Fruit fly (Drosophila melanogaster): Measurements from ENCODE around the gene eIF4E1.

DNA sequence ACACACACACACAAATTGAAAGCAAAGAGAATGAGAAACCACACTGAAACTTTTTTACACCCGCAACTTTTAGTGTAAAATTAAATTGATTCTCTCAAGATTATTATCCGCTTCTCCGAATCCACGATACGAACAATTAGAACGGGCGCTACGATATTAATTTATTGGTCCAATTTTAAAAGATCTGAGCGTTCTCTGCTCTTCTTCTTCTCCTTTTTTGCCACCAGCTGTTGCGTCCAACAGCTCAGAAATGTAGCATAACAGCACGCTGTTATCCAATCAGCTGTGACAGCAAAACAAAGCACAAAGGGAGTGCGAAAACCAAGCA, 43.6 kb downstream of the eIF4E1 start, which contains the start of the genes UGP and Svip:
- TF ChIP-seq CG4282 (GFP tag; optimal IDR thresholded peaks at IDR 0.05) (peak; percentile 27), CG1024 (GFP tag; IDR thresholded peaks at IDR 0.05) (no peak), CG31365 (tag; optimal IDR thresholded peaks at IDR 0.05) (no peak), maf-S (GFP tag; optimal IDR thresholded peaks at IDR 0.05) (no peak), CG13775 (GFP tag; optimal IDR thresholded peaks at IDR 0.05) (no peak), CG17328 (GFP tag; IDR thresholded peaks at IDR 0.05) (no peak), stc (GFP tag; IDR thresholded peaks at IDR 0.05) (peak; percentile 40; the same call in 1 of the 2 replicates), CG10366 (GFP tag; IDR thresholded peaks at IDR 0.05) (no peak), Elba2 (GFP tag; optimal IDR thresholded peaks at IDR 0.05) (no peak), CG10462 (GFP tag; optimal IDR thresholded peaks at IDR 0.05) (no peak)
